Worm (Caenorhabditis elegans) whole organism, L4 larva: ENCODE results near the gene ztf-14.

ENCODE experiments used
- F10B5.3 ChIP-seq: sonication (generic microtip); optimal IDR thresholded peaks from 2 replicates; lab custom pipeline; 2016; ENCODE audit warnings: mild to moderate bottlenecking, missing genetic modification characterization, missing compliant biosample characterization
- T20F7.1 ChIP-seq: fragments of 200-800 bp; sonication (Bioruptor generic); optimal IDR thresholded peaks from 2 replicates; lab custom pipeline; 2018; ENCODE audit warnings: mild to moderate bottlenecking, missing genetic modification characterization, missing compliant biosample characterization
- Y5F2A.4 ChIP-seq: fragments of 200-800 bp; sonication (Bioruptor generic); optimal IDR thresholded peaks from 2 replicates; lab custom pipeline; 2018; ENCODE audit warnings: mild to moderate bottlenecking, missing genetic modification characterization, missing compliant biosample characterization
- aha-1 ChIP-seq: fragments of 150-350 bp; peaks from one replicate; lab custom pipeline; 2014; ENCODE audit warnings: missing biosample characterization, missing genetic modification characterization
- ceh-28 ChIP-seq: fragments of 150-350 bp; optimal IDR thresholded peaks from 2 replicates; lab custom pipeline; 2014; ENCODE audit warnings: missing biosample characterization, missing genetic modification reagents, missing genetic modification characterization
- ceh-32 ChIP-seq: sonication (generic microtip); optimal IDR thresholded peaks from 2 replicates; lab custom pipeline; 2016; ENCODE audit warnings: mild to moderate bottlenecking, missing genetic modification characterization, missing compliant biosample characterization; ENCODE audit not compliant: poor library complexity
- ceh-62 ChIP-seq: sonication (generic microtip); optimal IDR thresholded peaks from 2 replicates; lab custom pipeline; 2017; ENCODE audit warnings: missing biosample characterization, missing genetic modification characterization
- cey-2 ChIP-seq: sonication (generic microtip); optimal IDR thresholded peaks from 3 replicates; lab custom pipeline; 2017; ENCODE audit warnings: missing genetic modification characterization, mild to moderate bottlenecking, missing compliant biosample characterization, antibody characterized with exemption, borderline replicate concordance; ENCODE audit not compliant: insufficient read depth
- daf-16 ChIP-seq, 3 experiments: sonication (generic microtip); optimal IDR thresholded peaks; 2 replicates each; lab custom pipeline; 2016 to 2017; ENCODE audit warnings: missing genetic modification characterization in 3 of 3, missing genetic modification reagents in 3 of 3, mild to moderate bottlenecking in 2 of 3, missing compliant biosample characterization in 2 of 3, missing biosample characterization in 1 of 3, moderate library complexity in 1 of 3
- daf-19 ChIP-seq: fragments of 200-800 bp; sonication (Bioruptor generic); conservative IDR thresholded peaks from 2 replicates; pipeline ENCODE4 v1.3.6; 2022; ENCODE audit warnings: missing genetic modification characterization, missing compliant biosample characterization
- dmd-6 ChIP-seq: fragments of 200-800 bp; sonication (Bioruptor generic); IDR thresholded peaks from 2 replicates; pipeline ENCODE4 v1.3.6; 2022; ENCODE audit warnings: missing genetic modification reagents, missing genetic modification characterization, missing compliant biosample characterization
- dpl-1 ChIP-seq: fragments of 150-350 bp; optimal IDR thresholded peaks from 2 replicates; lab custom pipeline; 2014; ENCODE audit warnings: missing biosample characterization, missing genetic modification reagents, missing genetic modification characterization
- fos-1 ChIP-seq: fragments of 150-350 bp; optimal IDR thresholded peaks from 2 replicates; lab custom pipeline; 2014; ENCODE audit warnings: missing biosample characterization, missing genetic modification characterization
- gei-8 ChIP-seq: fragments of 200-800 bp; sonication (Bioruptor generic); optimal IDR thresholded peaks from 2 replicates; lab custom pipeline; 2018; ENCODE audit warnings: mild to moderate bottlenecking, missing genetic modification characterization, missing compliant biosample characterization
- hlh-11 ChIP-seq: fragments of 200-800 bp; sonication (Bioruptor generic); optimal IDR thresholded peaks from 2 replicates; lab custom pipeline; 2018; ENCODE audit warnings: mild to moderate bottlenecking, missing genetic modification characterization, missing compliant biosample characterization
- hlh-30 ChIP-seq: sonication (generic microtip); optimal IDR thresholded peaks from 2 replicates; lab custom pipeline; 2017; ENCODE audit warnings: antibody characterized with exemption, mild to moderate bottlenecking, missing genetic modification characterization, missing compliant biosample characterization; ENCODE audit not compliant: insufficient read depth
- jun-1 ChIP-seq: fragments of 150-350 bp; optimal IDR thresholded peaks from 2 replicates; lab custom pipeline; 2014; ENCODE audit warnings: missing biosample characterization, missing genetic modification reagents, missing genetic modification characterization
- lin-13 ChIP-seq: fragments of 150-350 bp; optimal IDR thresholded peaks from 2 replicates; lab custom pipeline; 2014; ENCODE audit warnings: missing biosample characterization, missing genetic modification reagents, missing genetic modification characterization
- lin-39 ChIP-seq: fragments of 150-350 bp; optimal IDR thresholded peaks from 2 replicates; lab custom pipeline; 2014; ENCODE audit warnings: missing biosample characterization, missing genetic modification reagents, missing genetic modification characterization
- lsy-2 ChIP-seq, 2 experiments: fragments of 150-350 bp in 1 of 2; sonication (generic microtip) in 1 of 2; optimal IDR thresholded peaks; 2 replicates each; lab custom pipeline; 2014 to 2017; ENCODE audit warnings: missing biosample characterization in 2 of 2, missing genetic modification characterization in 2 of 2
- mep-1 ChIP-seq: fragments of 150-350 bp; sonication (generic microtip); optimal IDR thresholded peaks from 3 replicates; lab custom pipeline; 2014; ENCODE audit warnings: missing biosample characterization, missing genetic modification characterization
- mes-2 ChIP-seq: sonication (generic microtip); optimal IDR thresholded peaks from 2 replicates; lab custom pipeline; 2016; ENCODE audit warnings: missing genotype, mild to moderate bottlenecking, missing genetic modification characterization, missing compliant biosample characterization; ENCODE audit not compliant: poor library complexity, severe bottlenecking
- mxl-2 ChIP-seq: fragments of 200-800 bp; sonication (Bioruptor generic); conservative IDR thresholded peaks from 2 replicates; pipeline ENCODE4 v1.3.6; 2022; ENCODE audit warnings: missing genetic modification reagents, missing genetic modification characterization, missing compliant biosample characterization
- mxl-3 ChIP-seq: fragments of 200-800 bp; sonication (Bioruptor generic); optimal IDR thresholded peaks from 2 replicates; lab custom pipeline; 2018; ENCODE audit warnings: mild to moderate bottlenecking, missing genetic modification characterization, missing compliant biosample characterization
- nhr-11 ChIP-seq: fragments of 150-350 bp; optimal IDR thresholded peaks from 2 replicates; lab custom pipeline; 2014; ENCODE audit warnings: missing biosample characterization, missing genetic modification characterization
- nhr-237 ChIP-seq: sonication (generic microtip); optimal IDR thresholded peaks from 2 replicates; lab custom pipeline; 2017; ENCODE audit warnings: missing biosample characterization, missing genetic modification characterization
- nhr-25 ChIP-seq: sonication (generic microtip); optimal IDR thresholded peaks from 2 replicates; lab custom pipeline; 2017; ENCODE audit warnings: missing genetic modification characterization, mild to moderate bottlenecking, missing compliant biosample characterization, antibody characterized with exemption, moderate library complexity, borderline replicate concordance; ENCODE audit not compliant: insufficient read depth
- nhr-28 ChIP-seq: fragments of 150-350 bp; optimal IDR thresholded peaks from 2 replicates; lab custom pipeline; 2014; ENCODE audit warnings: missing biosample characterization, missing genetic modification characterization
- nhr-41 ChIP-seq: fragments of 200-800 bp; sonication (Bioruptor generic); IDR thresholded peaks from 2 replicates; pipeline ENCODE4 v1.3.6; 2022; ENCODE audit warnings: missing genetic modification reagents, missing genetic modification characterization, missing compliant biosample characterization
- nhr-42 ChIP-seq: fragments of 200-800 bp; sonication (Bioruptor generic); IDR thresholded peaks from 2 replicates; pipeline ENCODE4 v1.3.6; 2022; ENCODE audit warnings: missing genetic modification characterization, missing compliant biosample characterization
- nhr-48 ChIP-seq: sonication (generic microtip); optimal IDR thresholded peaks from 2 replicates; lab custom pipeline; 2016; ENCODE audit warnings: mild to moderate bottlenecking, missing genetic modification characterization, missing compliant biosample characterization
- nhr-6 ChIP-seq: fragments of 150-350 bp; optimal IDR thresholded peaks from 2 replicates; lab custom pipeline; 2014; ENCODE audit warnings: missing biosample characterization, missing genetic modification characterization
- set-16 ChIP-seq: fragments of 200-800 bp; sonication (Bioruptor generic); IDR thresholded peaks from 2 replicates; pipeline ENCODE4 v1.3.6; 2022; ENCODE audit warnings: missing genetic modification reagents, missing genetic modification characterization, missing compliant biosample characterization
- snpc-4 ChIP-seq: fragments of 150-350 bp; optimal IDR thresholded peaks from 2 replicates; lab custom pipeline; 2014; ENCODE audit warnings: missing biosample characterization, missing genetic modification characterization
- tag-97 ChIP-seq: fragments of 200-800 bp; sonication (Bioruptor generic); IDR thresholded peaks from 2 replicates; pipeline ENCODE4 v1.3.6; 2022; ENCODE audit warnings: missing genetic modification characterization, missing compliant biosample characterization
- tra-1 ChIP-seq: fragments of 200-800 bp; sonication (Bioruptor generic); IDR thresholded peaks from 2 replicates; pipeline ENCODE4 v1.3.6; 2022; ENCODE audit warnings: missing genetic modification reagents, missing genetic modification characterization, missing compliant biosample characterization
- unc-62 ChIP-seq, 3 experiments: fragments of 150-350 bp in 1 of 3; sonication (generic microtip); optimal IDR thresholded peaks in 2 of 3; peaks in 1 of 3; 1 replicate in 1 of 3; 2 replicates in 2 of 3; lab custom pipeline; 2014 to 2017; ENCODE audit warnings: missing biosample characterization in 3 of 3, missing genetic modification characterization in 3 of 3, missing genetic modification reagents in 3 of 3, missing genotype in 1 of 3
- vab-7 ChIP-seq: fragments of 200-800 bp; sonication (Bioruptor generic); IDR thresholded peaks from 2 replicates; pipeline ENCODE4 v1.3.6; 2022; ENCODE audit warnings: missing genetic modification reagents, missing genetic modification characterization, missing compliant biosample characterization
- zag-1 ChIP-seq: fragments of 150-350 bp; optimal IDR thresholded peaks from 2 replicates; lab custom pipeline; 2014; ENCODE audit warnings: missing biosample characterization, missing genetic modification characterization
- zfp-2 ChIP-seq: sonication (generic microtip); optimal IDR thresholded peaks from 2 replicates; lab custom pipeline; 2016; ENCODE audit warnings: mild to moderate bottlenecking, missing genetic modification characterization, missing compliant biosample characterization
- zip-11 ChIP-seq: fragments of 200-800 bp; sonication (Bioruptor generic); IDR thresholded peaks from 2 replicates; pipeline ENCODE4 v1.3.6; 2022; ENCODE audit warnings: missing genetic modification characterization, missing compliant biosample characterization

Gene ztf-14

DNA sequence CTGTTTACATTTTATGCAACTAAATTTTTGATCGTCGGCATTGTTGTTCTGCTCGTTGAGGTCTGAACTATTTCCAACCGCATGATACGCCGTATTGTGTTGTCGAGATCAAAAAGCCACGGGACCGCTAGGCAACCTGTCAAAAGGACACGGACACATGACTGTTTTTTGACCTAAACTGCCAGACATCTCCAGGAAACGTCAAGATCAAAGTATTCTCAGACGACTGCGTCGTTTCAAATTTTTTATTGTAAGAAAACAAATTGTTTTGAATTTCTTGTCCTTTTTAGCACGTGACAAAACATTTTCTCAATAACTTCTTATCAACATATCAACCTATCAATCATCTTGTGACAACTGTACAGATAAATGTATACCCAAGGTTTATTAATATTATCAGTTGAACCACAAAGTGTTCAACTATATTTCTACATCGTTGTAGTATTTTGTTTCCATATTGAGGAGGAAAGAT lies 6.3 kb downstream of the ztf-14 start (continued):
- no peak for TF ChIP-seq zip-11 (GFP tag; lab: Robert Waterston, UW)
- peak; percentile 24 for TF ChIP-seq cey-2 (tag; lab: Kevin White, UChicago)

DNA sequence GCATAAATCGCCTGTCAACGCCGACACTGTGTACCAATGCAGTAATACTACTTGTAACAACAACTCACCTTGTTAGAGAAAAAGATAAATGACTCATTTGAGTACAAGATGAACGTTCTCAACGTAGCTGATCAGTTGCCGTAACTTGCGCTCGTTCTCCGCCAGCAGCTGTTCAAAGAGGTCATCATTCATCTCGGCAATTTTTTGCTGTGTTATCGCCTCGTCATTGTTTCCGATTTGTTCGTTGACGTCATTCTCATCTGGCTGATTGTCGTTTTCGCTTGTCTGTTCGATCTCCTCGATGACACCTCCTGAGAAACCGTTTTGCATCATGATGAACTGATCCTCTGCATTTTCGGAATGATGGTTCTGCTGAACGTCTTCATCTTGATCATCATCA lies 7.4 kb downstream of the ztf-14 start:
- TF ChIP-seq mxl-3 (GFP tag; lab: Kevin White, UChicago) (peak; percentile 7), daf-19 (GFP tag; lab: Robert Waterston, UW) (no peak), mep-1 (tag; lab: Kevin White, UChicago) (no peak), lin-39 (tag; lab: Kevin White, UChicago) (no peak), mxl-2 (GFP tag; lab: Robert Waterston, UW) (no peak), vab-7 (GFP tag; lab: Robert Waterston, UW) (no peak), fos-1 (no peak), mes-2 (tag; lab: Kevin White, UChicago) (no peak), hlh-11 (peak; percentile 69), zfp-2 (no peak), aha-1 (tag; lab: Kevin White, UChicago) (no peak), nhr-41 (GFP tag; lab: Robert Waterston, UW) (no peak), lsy-2 (tag; optimal IDR thresholded peaks at IDR 0.05; lab: Kevin White, UChicago) (peak in 1 of 2 experiments; percentile 3), ceh-62 (tag; lab: Kevin White, UChicago) (no peak), snpc-4 (tag; lab: Kevin White, UChicago) (no peak), lin-13 (GFP tag; lab: Kevin White, UChicago) (no peak), nhr-48 (peak; percentile 18), nhr-6 (tag; lab: Kevin White, UChicago) (no peak), ceh-32 (tag; lab: Kevin White, UChicago) (no peak), nhr-11 (no peak), jun-1 (tag; lab: Kevin White, UChicago) (no peak), unc-62 (GFP tag; optimal IDR thresholded peaks at IDR 0.05 in 1 of 2; lab: Kevin White, UChicago) (peak in 1 of 2 experiments; percentile 19), unc-62 (tag; optimal IDR thresholded peaks at IDR 0.05; lab: Kevin White, UChicago) (no peak), nhr-237 (no peak), set-16 (no peak), ceh-28 (tag; lab: Kevin White, UChicago) (no peak), zag-1 (tag; lab: Kevin White, UChicago) (no peak), gei-8 (GFP tag; lab: Kevin White, UChicago) (no peak), tra-1 (peak; percentile 58; the same call in 1 of the 2 replicates), nhr-25 (tag; lab: Kevin White, UChicago) (no peak), tag-97 (GFP tag; lab: Robert Waterston, UW) (no peak), daf-16 (GFP tag; optimal IDR thresholded peaks at IDR 0.05; lab: Kevin White, UChicago) (peak in 1 of 2 experiments; percentile 56), daf-16 (tag; optimal IDR thresholded peaks at IDR 0.05; lab: Kevin White, UChicago) (no peak), nhr-28 (tag; lab: Kevin White, UChicago) (peak; percentile 31), hlh-30 (tag; lab: Kevin White, UChicago) (peak; percentile 25), dpl-1 (GFP tag; lab: Kevin White, UChicago) (no peak), nhr-42 (GFP tag; lab: Robert Waterston, UW) (no peak), dmd-6 (GFP tag; lab: Robert Waterston, UW) (peak; percentile 52), Y5F2A.4 (no peak), F10B5.3 (tag; lab: Kevin White, UChicago) (no peak), T20F7.1 (GFP tag; lab: Kevin White, UChicago) (no peak)
